Worm (Caenorhabditis elegans) whole organism, L2 larva: ENCODE data around the gene F02A9.1.

Experiments used
- ceh-16 ChIP-seq: fragments of 150-350 bp; optimal IDR thresholded peaks from 2 replicates; lab custom pipeline; 2014; ENCODE audit warnings: missing biosample characterization, missing genetic modification characterization
- lsy-2 ChIP-seq, 2 experiments: fragments of 150-350 bp in 1 of 2; sonication (generic microtip) in 1 of 2; optimal IDR thresholded peaks; 2 replicates each; lab custom pipeline; 2014 to 2017; ENCODE audit warnings: missing biosample characterization in 2 of 2, missing genetic modification characterization in 2 of 2
- nhr-237 ChIP-seq: fragments of 150-350 bp; optimal IDR thresholded peaks from 2 replicates; lab custom pipeline; 2014; ENCODE audit warnings: missing biosample characterization, missing genetic modification characterization
- unc-62 ChIP-seq: fragments of 150-350 bp; optimal IDR thresholded peaks from 2 replicates; lab custom pipeline; 2014; ENCODE audit warnings: missing biosample characterization, missing genetic modification reagents, missing genetic modification characterization

DNA sequence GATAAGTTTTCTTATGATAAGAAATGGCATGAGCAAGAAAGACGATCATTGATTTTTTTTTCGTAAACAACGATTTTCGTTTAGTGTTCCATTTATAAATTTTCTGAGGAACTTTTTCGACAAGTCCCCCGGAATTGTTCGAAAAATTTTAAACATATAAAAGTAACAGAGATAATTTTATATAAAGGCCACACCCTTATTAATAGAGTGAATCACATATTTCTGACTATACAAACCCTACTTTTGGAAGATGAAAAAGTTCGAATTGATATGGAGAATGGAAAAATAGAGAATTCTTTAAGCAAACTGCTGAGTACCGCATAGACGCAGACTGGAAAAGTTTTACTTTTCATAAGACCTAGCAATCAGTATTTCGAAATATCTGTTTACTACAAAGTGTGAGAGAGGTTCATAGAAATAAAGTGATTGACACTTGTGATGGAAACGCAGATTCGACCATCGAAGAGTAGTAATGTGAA is 26.4 kb downstream of the F02A9.1 start:
- TF ChIP-seq nhr-237 = no peak
- TF ChIP-seq unc-62 (GFP tag; lab: Kevin White, UChicago) = peak; percentile 0
- TF ChIP-seq lsy-2 (tag; optimal IDR thresholded peaks at IDR 0.05; lab: Kevin White, UChicago) = peak in 1 of 2 experiments; percentile 90
- no peak for TF ChIP-seq ceh-16
